Worm (Caenorhabditis elegans): Measurements from ENCODE around the gene C33C12.12.

DNA sequence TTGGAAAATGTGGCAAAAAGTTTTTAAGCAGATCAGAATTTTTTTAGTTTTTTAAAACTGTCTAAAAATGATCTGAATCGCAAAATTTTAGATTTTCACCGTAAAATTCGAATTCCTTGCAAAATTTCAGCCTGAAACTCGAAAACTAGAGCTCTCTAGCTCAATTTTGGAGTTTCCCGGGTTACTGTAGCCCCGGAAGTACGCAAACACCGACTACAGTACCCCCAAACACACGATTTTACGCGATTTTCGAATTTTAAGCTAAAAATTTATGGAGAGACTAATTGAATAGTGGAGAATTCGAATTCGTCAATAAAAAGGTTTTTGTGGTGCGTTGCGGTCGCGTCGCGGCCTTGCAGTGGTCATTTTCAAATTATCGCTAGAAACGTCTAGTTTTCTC, 16.7 kb upstream of the C33C12.12 start:
- TF ChIP-seq unc-39 (tag; optimal IDR thresholded peaks at IDR 0.05): no peak
- TF ChIP-seq ces-1 (GFP tag; optimal IDR thresholded peaks at IDR 0.05): no peak
- TF ChIP-seq unc-62 (GFP tag; optimal IDR thresholded peaks at IDR 0.05): no peak
- no peak for TF ChIP-seq lin-32 (GFP tag; optimal IDR thresholded peaks at IDR 0.05)
- no peak for TF ChIP-seq unc-120 (tag; optimal IDR thresholded peaks at IDR 0.05; ENCODE audit: poor library complexity, severe bottlenecking)
- no peak for TF ChIP-seq elt-3 (tag; optimal IDR thresholded peaks at IDR 0.05)
- no peak for TF ChIP-seq ztf-11 (tag; optimal IDR thresholded peaks at IDR 0.05)
- TF ChIP-seq mab-5 (tag; optimal IDR thresholded peaks at IDR 0.05): no peak
- TF ChIP-seq nhr-28 (tag; optimal IDR thresholded peaks at IDR 0.05): no peak
- no peak for TF ChIP-seq pha-4 (tag; optimal IDR thresholded peaks at IDR 0.05)

Data from whole organism, mixed stage, embryonic.